Worm (Caenorhabditis elegans): ENCODE results near the gene Y32F6A.4.

Y32F6A.4 gene

ce11 chrV:10406313-10406712 lies 27.6 kb downstream of the Y32F6A.4 start, which contains the start of gene F15H10.7:
Gene F15H10.7 (minus strand): TSS chrV:10406413.
- no peak for TF ChIP-seq zag-1 (tag; optimal IDR thresholded peaks at IDR 0.05)
- no peak for TF ChIP-seq R02D3.7 (tag; optimal IDR thresholded peaks at IDR 0.05)
- TF ChIP-seq nhr-237 (tag; optimal IDR thresholded peaks at IDR 0.05) = no peak
- TF ChIP-seq aly-2 (tag; optimal IDR thresholded peaks at IDR 0.05) = no peak
- no peak for TF ChIP-seq fos-1 (tag; optimal IDR thresholded peaks at IDR 0.05)
- TF ChIP-seq lin-15B (tag; optimal IDR thresholded peaks at IDR 0.05) = no peak
- TF ChIP-seq nhr-76 (tag; optimal IDR thresholded peaks at IDR 0.05) = no peak
- TF ChIP-seq skn-1 (tag; optimal IDR thresholded peaks at IDR 0.05) = no peak

ce11 chrV:10404701-10405100 lies 29.2 kb downstream of the Y32F6A.4 start:
- TF ChIP-seq nhr-23 (tag; optimal IDR thresholded peaks at IDR 0.05) = no peak
- no peak for TF ChIP-seq ceh-28 (tag; optimal IDR thresholded peaks at IDR 0.05)
- TF ChIP-seq aly-2 (tag; optimal IDR thresholded peaks at IDR 0.05) = no peak
- no peak for TF ChIP-seq tbx-2 (tag; optimal IDR thresholded peaks at IDR 0.05)
- no peak for TF ChIP-seq nhr-11 (tag; optimal IDR thresholded peaks at IDR 0.05)
- TF ChIP-seq ceh-9 (tag; optimal IDR thresholded peaks at IDR 0.05) = no peak
- no peak for TF ChIP-seq fkh-2 (tag; optimal IDR thresholded peaks at IDR 0.05)
- TF ChIP-seq nhr-12 (tag; optimal IDR thresholded peaks at IDR 0.05) = no peak

- TF ChIP-seq nhr-12 (tag; optimal IDR thresholded peaks at IDR 0.05) = no peak
- no peak for TF ChIP-seq ztf-4 (tag; optimal IDR thresholded peaks at IDR 0.05)
- TF ChIP-seq nhr-28 (tag; optimal IDR thresholded peaks at IDR 0.05) = no peak
- no peak for TF ChIP-seq lin-39 (tag; optimal IDR thresholded peaks at IDR 0.05)
- TF ChIP-seq ztf-11 (tag; optimal IDR thresholded peaks at IDR 0.05) = no peak
- no peak for TF ChIP-seq elt-1 (tag; optimal IDR thresholded peaks at IDR 0.05)
- no peak for TF ChIP-seq lin-15B (tag; optimal IDR thresholded peaks at IDR 0.05)
- TF ChIP-seq ceh-9 (tag; optimal IDR thresholded peaks at IDR 0.05) = no peak
- no peak for TF ChIP-seq aly-2 (tag; optimal IDR thresholded peaks at IDR 0.05)
- no peak for TF ChIP-seq fos-1 (tag; optimal IDR thresholded peaks at IDR 0.05)
- no peak for TF ChIP-seq tbx-2 (tag; optimal IDR thresholded peaks at IDR 0.05)
- TF ChIP-seq nhr-23 (tag; optimal IDR thresholded peaks at IDR 0.05) = no peak
- no peak for TF ChIP-seq ceh-82 (tag; optimal IDR thresholded peaks at IDR 0.05)
- TF ChIP-seq nhr-237 (tag; optimal IDR thresholded peaks at IDR 0.05) = no peak
- TF ChIP-seq lsy-12 (tag; optimal IDR thresholded peaks at IDR 0.05) = no peak
- no peak for TF ChIP-seq nhr-43 (tag; optimal IDR thresholded peaks at IDR 0.05; ENCODE audit: poor library complexity, severe bottlenecking)
- TF ChIP-seq pha-4 (tag; optimal IDR thresholded peaks at IDR 0.05) = no peak
Observed at ce11 chrV:10402804-10403203, 31.1 kb downstream of the Y32F6A.4 start, which contains the start of gene F15H10.8. Gene F15H10.8 (minus strand): TSS chrV:10402904.

- TF ChIP-seq lin-39 (tag; optimal IDR thresholded peaks at IDR 0.05) = no peak
- TF ChIP-seq pqm-1 (tag; optimal IDR thresholded peaks at IDR 0.05) = peak; percentile 80
- no peak for TF ChIP-seq lsy-12 (tag; optimal IDR thresholded peaks at IDR 0.05)
- no peak for TF ChIP-seq ceh-16 (tag; optimal IDR thresholded peaks at IDR 0.05)
- peak; percentile 96 for TF ChIP-seq elt-2 (tag; optimal IDR thresholded peaks at IDR 0.05)
- no peak for TF ChIP-seq nhr-67 (tag; optimal IDR thresholded peaks at IDR 0.05)
- TF ChIP-seq lin-15B (tag; optimal IDR thresholded peaks at IDR 0.05) = no peak
- TF ChIP-seq ceh-28 (tag; optimal IDR thresholded peaks at IDR 0.05) = no peak
- no peak for TF ChIP-seq nhr-11 (tag; optimal IDR thresholded peaks at IDR 0.05)
- no peak for TF ChIP-seq ZK546.5 (tag; optimal IDR thresholded peaks at IDR 0.05)
- peak; percentile 53 for TF ChIP-seq pha-4 (tag; optimal IDR thresholded peaks at IDR 0.05)
- TF ChIP-seq jun-1 (tag; optimal IDR thresholded peaks at IDR 0.05) = peak; percentile 14
- TF ChIP-seq nhr-12 (tag; optimal IDR thresholded peaks at IDR 0.05) = no peak
- TF ChIP-seq snpc-4 (tag; optimal IDR thresholded peaks at IDR 0.05) = no peak
- TF ChIP-seq nfya-1 (tag; optimal IDR thresholded peaks at IDR 0.05; ENCODE audit: insufficient read depth) = no peak
- TF ChIP-seq ceh-9 (tag; optimal IDR thresholded peaks at IDR 0.05) = no peak
- no peak for TF ChIP-seq tbx-2 (tag; optimal IDR thresholded peaks at IDR 0.05)
- TF ChIP-seq ceh-82 (tag; optimal IDR thresholded peaks at IDR 0.05) = no peak
Observed at ce11 chrV:10399290-10399689, 34.6 kb downstream of the Y32F6A.4 start.

- no peak for TF ChIP-seq aly-2 (tag; optimal IDR thresholded peaks at IDR 0.05)
- peak; percentile 62 for TF ChIP-seq elt-2 (tag; optimal IDR thresholded peaks at IDR 0.05)
- peak; percentile 60 for TF ChIP-seq pqm-1 (tag; optimal IDR thresholded peaks at IDR 0.05)
- TF ChIP-seq pha-4 (tag; optimal IDR thresholded peaks at IDR 0.05) = peak; percentile 9
Observed at ce11 chrV:10398431-10398830, 35.4 kb downstream of the Y32F6A.4 start, which contains the start of gene ugt-2. Gene ugt-2 (plus strand): TSS chrV:10398801.

Measured in whole organism, L3 larva.